Worm (Caenorhabditis elegans): ENCODE data around the gene ssu-2.

Gene ssu-2

ce11 chrIV:14365837-14366378 is 4.9 kb downstream of the ssu-2 start:
- TF ChIP-seq B0035.1 (tag; optimal IDR thresholded peaks at IDR 0.05) (no peak), ztf-26 (tag; optimal IDR thresholded peaks at IDR 0.05) (no peak), lsl-1 (GFP tag; optimal IDR thresholded peaks at IDR 0.05) (no peak), snpc-1.1 (tag; optimal IDR thresholded peaks at IDR 0.05; ENCODE audit: insufficient read depth) (no peak), C06A6.2 (GFP tag; conservative IDR thresholded peaks at IDR 0.05) (no peak), F52B5.7 (tag; optimal IDR thresholded peaks at IDR 0.05) (no peak), sptf-2 (GFP tag; optimal IDR thresholded peaks at IDR 0.05) (no peak), ceh-40 (GFP tag; IDR thresholded peaks at IDR 0.05) (no peak), ama-1 (optimal IDR thresholded peaks at IDR 0.05) (no peak), ama-1 (GFP tag; optimal IDR thresholded peaks at IDR 0.05) (no peak), sdz-38 (tag; optimal IDR thresholded peaks at IDR 0.05) (no peak), F49E8.2 (tag; optimal IDR thresholded peaks at IDR 0.05; ENCODE audit: insufficient read depth) (no peak), ceh-91 (GFP tag; IDR thresholded peaks at IDR 0.05) (no peak), F23B12.7 (tag; optimal IDR thresholded peaks at IDR 0.05; ENCODE audit: insufficient read depth) (no peak), hlh-12 (tag; optimal IDR thresholded peaks at IDR 0.05) (no peak), nhr-80 (tag; optimal IDR thresholded peaks at IDR 0.05) (no peak)

ce11 chrIV:14371639-14372038 is 10.6 kb downstream of the ssu-2 start:
- TF ChIP-seq ztf-28 (GFP tag; IDR thresholded peaks at IDR 0.05) (no peak), lin-40 (tag; optimal IDR thresholded peaks at IDR 0.05) (peak; percentile 6), lsl-1 (GFP tag; optimal IDR thresholded peaks at IDR 0.05) (no peak), egl-44 (GFP tag; IDR thresholded peaks at IDR 0.05) (no peak), nhr-120 (GFP tag; IDR thresholded peaks at IDR 0.05) (no peak), gei-17 (GFP tag; optimal IDR thresholded peaks at IDR 0.05) (no peak), snpc-3.4 (tag; optimal IDR thresholded peaks at IDR 0.05) (no peak), ceh-40 (GFP tag; IDR thresholded peaks at IDR 0.05) (no peak), snpc-4 (GFP tag; optimal IDR thresholded peaks at IDR 0.05) (no peak), snpc-4 (tag; optimal IDR thresholded peaks at IDR 0.05) (peak in 1 of 4 experiments; percentile 11), ZK185.1 (tag; optimal IDR thresholded peaks at IDR 0.05; ENCODE audit: poor library complexity, severe bottlenecking) (no peak), somi-1 (GFP tag; optimal IDR thresholded peaks at IDR 0.05) (peak; percentile 20), repo-1 (tag; optimal IDR thresholded peaks at IDR 0.05) (no peak), hmg-20 (GFP tag; IDR thresholded peaks at IDR 0.05) (no peak), F22D6.2 (tag; optimal IDR thresholded peaks at IDR 0.05) (no peak), rpc-1 (optimal IDR thresholded peaks at IDR 0.05) (no peak), rpc-1 (tag; optimal IDR thresholded peaks at IDR 0.05) (no peak), aptf-3 (GFP tag; IDR thresholded peaks at IDR 0.05) (no peak), K12H6.12 (tag; optimal IDR thresholded peaks at IDR 0.05) (peak; percentile 69), let-526 (GFP tag; IDR thresholded peaks at IDR 0.05) (no peak), F57C9.4 (tag; optimal IDR thresholded peaks at IDR 0.05) (no peak), F49E8.2 (tag; optimal IDR thresholded peaks at IDR 0.05; ENCODE audit: insufficient read depth) (no peak), hrde-1 (tag; optimal IDR thresholded peaks at IDR 0.05; ENCODE audit: borderline replicate concordance) (no peak), attf-5 (GFP tag; optimal IDR thresholded peaks at IDR 0.05) (no peak), cebp-1 (GFP tag; IDR thresholded peaks at IDR 0.05) (no peak), cebp-1 (tag; optimal IDR thresholded peaks at IDR 0.05) (no peak), pha-4 (tag; optimal IDR thresholded peaks at IDR 0.05) (no peak), lir-1 (GFP tag; conservative IDR thresholded peaks at IDR 0.05) (no peak), sea-2 (GFP tag; IDR thresholded peaks at IDR 0.05) (no peak)

All from whole organism, young adult.